Worm (Caenorhabditis elegans) whole organism, L4 larva: ENCODE measurements around the gene K10D2.8.

Source experiments
- F10B5.3 ChIP-seq: sonication (generic microtip); optimal IDR thresholded peaks from 2 replicates; lab custom pipeline; 2016; ENCODE audit warnings: mild to moderate bottlenecking, missing genetic modification characterization, missing compliant biosample characterization
- F26F4.8 ChIP-seq: fragments of 200-800 bp; sonication (Bioruptor generic); conservative IDR thresholded peaks from 2 replicates; pipeline ENCODE4 v1.3.6; 2022; ENCODE audit warnings: missing genetic modification characterization, missing compliant biosample characterization
- Y105C5A.15 ChIP-seq: fragments of 200-800 bp; sonication (Bioruptor generic); IDR thresholded peaks from 2 replicates; pipeline ENCODE4 v1.3.6; 2022; ENCODE audit warnings: missing genetic modification characterization, missing compliant biosample characterization
- Y48G9A.11 ChIP-seq: fragments of 200-800 bp; sonication (Bioruptor generic); IDR thresholded peaks from 2 replicates; pipeline ENCODE4 v1.3.6; 2022; ENCODE audit warnings: missing genetic modification reagents, missing genetic modification characterization, missing compliant biosample characterization
- Y5F2A.4 ChIP-seq: fragments of 200-800 bp; sonication (Bioruptor generic); optimal IDR thresholded peaks from 2 replicates; lab custom pipeline; 2018; ENCODE audit warnings: mild to moderate bottlenecking, missing genetic modification characterization, missing compliant biosample characterization
- ZK337.2 ChIP-seq: fragments of 200-800 bp; sonication (Bioruptor generic); IDR thresholded peaks from 2 replicates; pipeline ENCODE4 v1.3.6; 2022; ENCODE audit warnings: missing genetic modification reagents, missing genetic modification characterization, missing compliant biosample characterization
- ZK546.5 ChIP-seq, 2 experiments: sonication (generic microtip); optimal IDR thresholded peaks; 2 replicates each; lab custom pipeline; 2017; ENCODE audit warnings: missing biosample characterization in 2 of 2, missing genetic modification characterization in 2 of 2
- aha-1 ChIP-seq: fragments of 150-350 bp; peaks from one replicate; lab custom pipeline; 2014; ENCODE audit warnings: missing biosample characterization, missing genetic modification characterization
- aly-2 ChIP-seq: sonication (generic microtip); optimal IDR thresholded peaks from 2 replicates; lab custom pipeline; 2018; ENCODE audit warnings: missing biosample characterization, missing genetic modification characterization
- ama-1 ChIP-seq: fragments of 150-350 bp; optimal IDR thresholded peaks from 2 replicates; lab custom pipeline; 2014; ENCODE audit warnings: inconsistent platforms, mixed read lengths
- ceh-20 ChIP-seq: fragments of 200-800 bp; sonication (Bioruptor generic); IDR thresholded peaks from 2 replicates; pipeline ENCODE4 v1.3.6; 2022; ENCODE audit warnings: missing genetic modification reagents, missing genetic modification characterization, missing compliant biosample characterization
- ceh-28 ChIP-seq: fragments of 150-350 bp; optimal IDR thresholded peaks from 2 replicates; lab custom pipeline; 2014; ENCODE audit warnings: missing biosample characterization, missing genetic modification reagents, missing genetic modification characterization
- ceh-82 ChIP-seq: sonication (generic microtip); optimal IDR thresholded peaks from 2 replicates; lab custom pipeline; 2017; ENCODE audit warnings: missing biosample characterization, missing genetic modification characterization
- ctbp-1 ChIP-seq: fragments of 200-800 bp; sonication (Bioruptor generic); IDR thresholded peaks from 2 replicates; pipeline ENCODE4 v1.3.6; 2022; ENCODE audit warnings: missing genetic modification reagents, missing genetic modification characterization, missing compliant biosample characterization
- dmd-9 ChIP-seq: fragments of 200-800 bp; sonication (Bioruptor generic); IDR thresholded peaks from 2 replicates; pipeline ENCODE4 v1.3.6; 2022; ENCODE audit warnings: missing genetic modification reagents, missing genetic modification characterization, missing compliant biosample characterization
- dve-1 ChIP-seq: sonication (generic microtip); optimal IDR thresholded peaks from 2 replicates; lab custom pipeline; 2017; ENCODE audit warnings: antibody characterized with exemption, mild to moderate bottlenecking, missing genetic modification characterization, missing compliant biosample characterization; ENCODE audit not compliant: insufficient read depth
- egl-27 ChIP-seq: sonication (generic microtip); optimal IDR thresholded peaks from 3 replicates; lab custom pipeline; 2017; ENCODE audit warnings: missing biosample characterization, missing genetic modification reagents, missing genetic modification characterization
- fos-1 ChIP-seq: fragments of 150-350 bp; optimal IDR thresholded peaks from 2 replicates; lab custom pipeline; 2014; ENCODE audit warnings: missing biosample characterization, missing genetic modification characterization
- gei-8 ChIP-seq: fragments of 200-800 bp; sonication (Bioruptor generic); optimal IDR thresholded peaks from 2 replicates; lab custom pipeline; 2018; ENCODE audit warnings: mild to moderate bottlenecking, missing genetic modification characterization, missing compliant biosample characterization
- hif-1 ChIP-seq, 2 experiments: sonication (generic microtip); optimal IDR thresholded peaks; 2 replicates each; lab custom pipeline; 2016 to 2017; ENCODE audit warnings: missing compliant biosample characterization in 2 of 2, missing genetic modification characterization in 2 of 2, missing genetic modification reagents in 2 of 2, missing genotype in 2 of 2, mild to moderate bottlenecking in 1 of 2
- hlh-30 ChIP-seq: sonication (generic microtip); optimal IDR thresholded peaks from 2 replicates; lab custom pipeline; 2017; ENCODE audit warnings: antibody characterized with exemption, mild to moderate bottlenecking, missing genetic modification characterization, missing compliant biosample characterization; ENCODE audit not compliant: insufficient read depth
- hmg-1.1 ChIP-seq: fragments of 200-800 bp; sonication (Bioruptor generic); IDR thresholded peaks from 2 replicates; pipeline ENCODE4 v1.3.6; 2022; ENCODE audit warnings: missing genetic modification reagents, missing genetic modification characterization, missing compliant biosample characterization
- lin-15B ChIP-seq: fragments of 150-350 bp; sonication (generic microtip); optimal IDR thresholded peaks from 3 replicates; lab custom pipeline; 2014; ENCODE audit warnings: missing biosample characterization, missing genetic modification characterization
- lin-29 ChIP-seq: fragments of 200-800 bp; sonication (Bioruptor generic); IDR thresholded peaks from 2 replicates; pipeline ENCODE4 v1.3.6; 2022; ENCODE audit warnings: missing genetic modification reagents, missing genetic modification characterization, missing compliant biosample characterization
- madf-5 ChIP-seq, 2 experiments: fragments of 200-800 bp; sonication (Bioruptor generic); IDR thresholded peaks; 2 replicates each; pipeline ENCODE4 v1.3.6; 2022; ENCODE audit warnings: missing compliant biosample characterization in 2 of 2, missing genetic modification characterization in 2 of 2
- madf-9 ChIP-seq: fragments of 200-800 bp; sonication (Bioruptor generic); conservative IDR thresholded peaks from 2 replicates; pipeline ENCODE4 v1.3.6; 2022; ENCODE audit warnings: missing genetic modification reagents, missing genetic modification characterization, missing compliant biosample characterization
- mes-2 ChIP-seq: sonication (generic microtip); optimal IDR thresholded peaks from 2 replicates; lab custom pipeline; 2016; ENCODE audit warnings: missing genotype, mild to moderate bottlenecking, missing genetic modification characterization, missing compliant biosample characterization; ENCODE audit not compliant: poor library complexity, severe bottlenecking
- nhr-10 ChIP-seq: fragments of 150-350 bp; optimal IDR thresholded peaks from 2 replicates; lab custom pipeline; 2014; ENCODE audit warnings: missing biosample characterization, missing genetic modification characterization
- nhr-11 ChIP-seq: fragments of 150-350 bp; optimal IDR thresholded peaks from 2 replicates; lab custom pipeline; 2014; ENCODE audit warnings: missing biosample characterization, missing genetic modification characterization
- nhr-237 ChIP-seq: sonication (generic microtip); optimal IDR thresholded peaks from 2 replicates; lab custom pipeline; 2017; ENCODE audit warnings: missing biosample characterization, missing genetic modification characterization
- nhr-28 ChIP-seq: fragments of 150-350 bp; optimal IDR thresholded peaks from 2 replicates; lab custom pipeline; 2014; ENCODE audit warnings: missing biosample characterization, missing genetic modification characterization
- nhr-41 ChIP-seq: fragments of 200-800 bp; sonication (Bioruptor generic); IDR thresholded peaks from 2 replicates; pipeline ENCODE4 v1.3.6; 2022; ENCODE audit warnings: missing genetic modification reagents, missing genetic modification characterization, missing compliant biosample characterization
- nhr-48 ChIP-seq: sonication (generic microtip); optimal IDR thresholded peaks from 2 replicates; lab custom pipeline; 2016; ENCODE audit warnings: mild to moderate bottlenecking, missing genetic modification characterization, missing compliant biosample characterization
- nhr-6 ChIP-seq: fragments of 150-350 bp; optimal IDR thresholded peaks from 2 replicates; lab custom pipeline; 2014; ENCODE audit warnings: missing biosample characterization, missing genetic modification characterization
- nhr-76 ChIP-seq: fragments of 150-350 bp; optimal IDR thresholded peaks from 2 replicates; lab custom pipeline; 2014; ENCODE audit warnings: missing biosample characterization, missing genetic modification characterization
- php-3 ChIP-seq: fragments of 200-800 bp; sonication (Bioruptor generic); IDR thresholded peaks from 2 replicates; pipeline ENCODE4 v1.3.6; 2022; ENCODE audit warnings: missing genetic modification reagents, missing genetic modification characterization, missing compliant biosample characterization
- set-16 ChIP-seq: fragments of 200-800 bp; sonication (Bioruptor generic); IDR thresholded peaks from 2 replicates; pipeline ENCODE4 v1.3.6; 2022; ENCODE audit warnings: missing genetic modification reagents, missing genetic modification characterization, missing compliant biosample characterization
- snpc-1.2 ChIP-seq: fragments of 200-800 bp; sonication (Bioruptor generic); IDR thresholded peaks from 2 replicates; pipeline ENCODE4 v1.3.6; 2022; ENCODE audit warnings: missing genetic modification reagents, missing genetic modification characterization, missing compliant biosample characterization
- spr-1 ChIP-seq: sonication (generic microtip); optimal IDR thresholded peaks from 2 replicates; lab custom pipeline; 2016; ENCODE audit warnings: mild to moderate bottlenecking, missing genetic modification characterization, missing compliant biosample characterization
- spr-3 ChIP-seq: fragments of 200-800 bp; sonication (Bioruptor generic); optimal IDR thresholded peaks from 2 replicates; lab custom pipeline; 2018; ENCODE audit warnings: mild to moderate bottlenecking, missing genetic modification characterization, missing compliant biosample characterization
- unc-130 ChIP-seq: sonication (generic microtip); optimal IDR thresholded peaks from 2 replicates; lab custom pipeline; 2016; ENCODE audit warnings: missing genetic modification reagents, missing genetic modification characterization, missing compliant biosample characterization
- unc-62 ChIP-seq, 3 experiments: fragments of 150-350 bp in 1 of 3; sonication (generic microtip); optimal IDR thresholded peaks in 2 of 3; peaks in 1 of 3; 1 replicate in 1 of 3; 2 replicates in 2 of 3; lab custom pipeline; 2014 to 2017; ENCODE audit warnings: missing biosample characterization in 3 of 3, missing genetic modification characterization in 3 of 3, missing genetic modification reagents in 3 of 3, missing genotype in 1 of 3
- zag-1 ChIP-seq: fragments of 150-350 bp; optimal IDR thresholded peaks from 2 replicates; lab custom pipeline; 2014; ENCODE audit warnings: missing biosample characterization, missing genetic modification characterization
- ztf-11 ChIP-seq: fragments of 150-350 bp; optimal IDR thresholded peaks from 2 replicates; lab custom pipeline; 2014; ENCODE audit warnings: missing biosample characterization, missing genetic modification characterization

Gene K10D2.8

ce11 chrIII:5172470-5172869 is 16.1 kb upstream of the K10D2.8 start, which contains the start of gene K10D2.5 (continued):
- TF ChIP-seq ZK337.2 (GFP tag; lab: Robert Waterston, UW) (peak; percentile 99), aha-1 (peak; percentile 85), aly-2 (no peak), ama-1 (no peak), nhr-6 (tag; lab: Kevin White, UChicago) (peak; percentile 88), ceh-20 (GFP tag; lab: Robert Waterston, UW) (peak; percentile 93), Y48G9A.11 (peak; percentile 93), hif-1 (tag; optimal IDR thresholded peaks at IDR 0.05; lab: Kevin White, UChicago) (peak in 1 of 2 experiments; percentile 96), F26F4.8 (GFP tag; lab: Robert Waterston, UW) (no peak), mes-2 (tag; lab: Kevin White, UChicago) (peak; percentile 100), nhr-76 (tag; lab: Kevin White, UChicago) (no peak), dve-1 (tag; lab: Kevin White, UChicago) (peak; percentile 68), nhr-11 (peak; percentile 84), set-16 (peak; percentile 68), hmg-1.1 (GFP tag; lab: Robert Waterston, UW) (peak; percentile 85), ceh-82 (tag; lab: Kevin White, UChicago) (no peak), lin-29 (GFP tag; lab: Robert Waterston, UW) (peak; percentile 55; the same call in 1 of the 2 replicates), ctbp-1 (GFP tag; lab: Robert Waterston, UW) (peak; percentile 73), ceh-28 (tag; lab: Kevin White, UChicago) (no peak), F10B5.3 (tag; lab: Kevin White, UChicago) (no peak), nhr-28 (tag; lab: Kevin White, UChicago) (peak; percentile 72), Y5F2A.4 (GFP tag; lab: Kevin White, UChicago) (no peak), unc-130 (peak; percentile 98), dmd-9 (GFP tag; lab: Robert Waterston, UW) (peak; percentile 97), gei-8 (GFP tag; lab: Kevin White, UChicago) (no peak)

ce11 chrIII:5173139-5173538 is 15.4 kb upstream of the K10D2.8 start, which contains the start of gene emb-1:
Gene emb-1, plus strand, starts transcription at chrIII:5173439.
- TF ChIP-seq lin-15B (tag; lab: Kevin White, UChicago), result no peak

- TF ChIP-seq aha-1 (peak; percentile 48), hlh-30 (tag; lab: Kevin White, UChicago) (no peak)
Measured at ce11 chrIII:5173622-5174021, 14.9 kb upstream of the K10D2.8 start, which contains the start of gene cid-1. Gene cid-1, plus strand, starts transcription at chrIII:5173922.

- peak in 1 of 2 experiments; percentile 73 for TF ChIP-seq unc-62 (GFP tag; optimal IDR thresholded peaks at IDR 0.05 in 1 of 2; lab: Kevin White, UChicago)
- TF ChIP-seq unc-62 (tag; optimal IDR thresholded peaks at IDR 0.05; lab: Kevin White, UChicago), result no peak
- TF ChIP-seq zag-1 (tag; lab: Kevin White, UChicago), result no peak
- no peak for TF ChIP-seq lin-15B (tag; lab: Kevin White, UChicago)
Measured at ce11 chrIII:5179166-5179565, 9.4 kb upstream of the K10D2.8 start.

ce11 chrIII:5180588-5180987 is 7.9 kb upstream of the K10D2.8 start:
- no peak for TF ChIP-seq madf-9 (GFP tag; lab: Robert Waterston, UW)
- TF ChIP-seq madf-5 (GFP tag; IDR thresholded peaks at IDR 0.05; lab: Robert Waterston, UW), result no peak
- TF ChIP-seq spr-1, result no peak
- TF ChIP-seq nhr-41 (GFP tag; lab: Robert Waterston, UW), result no peak
- no peak for TF ChIP-seq nhr-11
- TF ChIP-seq hif-1 (tag; optimal IDR thresholded peaks at IDR 0.05; lab: Kevin White, UChicago), result no peak
- no peak for TF ChIP-seq php-3
- TF ChIP-seq aha-1, result peak; percentile 22
- TF ChIP-seq egl-27, result no peak
- no peak for TF ChIP-seq nhr-10
- TF ChIP-seq hlh-30 (tag; lab: Kevin White, UChicago), result no peak
- TF ChIP-seq fos-1 (tag; lab: Kevin White, UChicago), result no peak
- TF ChIP-seq spr-3 (GFP tag; lab: Kevin White, UChicago), result no peak
- no peak for TF ChIP-seq ztf-11 (tag; lab: Kevin White, UChicago)
- no peak for TF ChIP-seq Y105C5A.15 (GFP tag; lab: Robert Waterston, UW)
- TF ChIP-seq ZK546.5 (tag; optimal IDR thresholded peaks at IDR 0.05; lab: Kevin White, UChicago), result no peak
- no peak for TF ChIP-seq nhr-48 (tag; lab: Kevin White, UChicago)
- peak in 1 of 2 experiments; percentile 76 for TF ChIP-seq unc-62 (GFP tag; optimal IDR thresholded peaks at IDR 0.05 in 1 of 2; lab: Kevin White, UChicago)
- no peak for TF ChIP-seq unc-62 (tag; optimal IDR thresholded peaks at IDR 0.05; lab: Kevin White, UChicago)
- TF ChIP-seq nhr-237 (tag; lab: Kevin White, UChicago), result no peak
- no peak for TF ChIP-seq snpc-1.2 (GFP tag; lab: Robert Waterston, UW)
